Worm (Caenorhabditis elegans) whole organism, L4 larva: ENCODE data around the gene R13A1.1.

Source experiments
- T20F7.1 ChIP-seq: fragments of 200-800 bp; sonication (Bioruptor generic); optimal IDR thresholded peaks from 2 replicates; lab custom pipeline; 2018; ENCODE audit warnings: mild to moderate bottlenecking, missing genetic modification characterization, missing compliant biosample characterization
- aha-1 ChIP-seq: fragments of 150-350 bp; peaks from one replicate; lab custom pipeline; 2014; ENCODE audit warnings: missing biosample characterization, missing genetic modification characterization
- ama-1 ChIP-seq: fragments of 150-350 bp; optimal IDR thresholded peaks from 2 replicates; lab custom pipeline; 2014; ENCODE audit warnings: inconsistent platforms, mixed read lengths
- arid-1 ChIP-seq: fragments of 200-800 bp; sonication (Bioruptor generic); conservative IDR thresholded peaks from 2 replicates; pipeline ENCODE4 v1.3.6; 2022; ENCODE audit warnings: missing genetic modification reagents, missing genetic modification characterization, missing compliant biosample characterization
- ceh-62 ChIP-seq: sonication (generic microtip); optimal IDR thresholded peaks from 2 replicates; lab custom pipeline; 2017; ENCODE audit warnings: missing biosample characterization, missing genetic modification characterization
- ctbp-1 ChIP-seq: fragments of 200-800 bp; sonication (Bioruptor generic); IDR thresholded peaks from 2 replicates; pipeline ENCODE4 v1.3.6; 2022; ENCODE audit warnings: missing genetic modification reagents, missing genetic modification characterization, missing compliant biosample characterization
- daf-16 ChIP-seq, 3 experiments: sonication (generic microtip); optimal IDR thresholded peaks; 2 replicates each; lab custom pipeline; 2016 to 2017; ENCODE audit warnings: missing genetic modification characterization in 3 of 3, missing genetic modification reagents in 3 of 3, mild to moderate bottlenecking in 2 of 3, missing compliant biosample characterization in 2 of 3, missing biosample characterization in 1 of 3, moderate library complexity in 1 of 3
- dmd-6 ChIP-seq: fragments of 200-800 bp; sonication (Bioruptor generic); IDR thresholded peaks from 2 replicates; pipeline ENCODE4 v1.3.6; 2022; ENCODE audit warnings: missing genetic modification reagents, missing genetic modification characterization, missing compliant biosample characterization
- dve-1 ChIP-seq: sonication (generic microtip); optimal IDR thresholded peaks from 2 replicates; lab custom pipeline; 2017; ENCODE audit warnings: antibody characterized with exemption, mild to moderate bottlenecking, missing genetic modification characterization, missing compliant biosample characterization; ENCODE audit not compliant: insufficient read depth
- egl-27 ChIP-seq: sonication (generic microtip); optimal IDR thresholded peaks from 3 replicates; lab custom pipeline; 2017; ENCODE audit warnings: missing biosample characterization, missing genetic modification reagents, missing genetic modification characterization
- fkh-10 ChIP-seq: fragments of 150-350 bp; optimal IDR thresholded peaks from 2 replicates; lab custom pipeline; 2014; ENCODE audit warnings: missing biosample characterization, missing genetic modification reagents, missing genetic modification characterization
- fos-1 ChIP-seq: fragments of 150-350 bp; optimal IDR thresholded peaks from 2 replicates; lab custom pipeline; 2014; ENCODE audit warnings: missing biosample characterization, missing genetic modification characterization
- hif-1 ChIP-seq, 2 experiments: sonication (generic microtip); optimal IDR thresholded peaks; 2 replicates each; lab custom pipeline; 2016 to 2017; ENCODE audit warnings: missing compliant biosample characterization in 2 of 2, missing genetic modification characterization in 2 of 2, missing genetic modification reagents in 2 of 2, missing genotype in 2 of 2, mild to moderate bottlenecking in 1 of 2
- hlh-11 ChIP-seq: fragments of 200-800 bp; sonication (Bioruptor generic); optimal IDR thresholded peaks from 2 replicates; lab custom pipeline; 2018; ENCODE audit warnings: mild to moderate bottlenecking, missing genetic modification characterization, missing compliant biosample characterization
- hlh-30 ChIP-seq: sonication (generic microtip); optimal IDR thresholded peaks from 2 replicates; lab custom pipeline; 2017; ENCODE audit warnings: antibody characterized with exemption, mild to moderate bottlenecking, missing genetic modification characterization, missing compliant biosample characterization; ENCODE audit not compliant: insufficient read depth
- lin-13 ChIP-seq: fragments of 150-350 bp; optimal IDR thresholded peaks from 2 replicates; lab custom pipeline; 2014; ENCODE audit warnings: missing biosample characterization, missing genetic modification reagents, missing genetic modification characterization
- lin-29 ChIP-seq: fragments of 200-800 bp; sonication (Bioruptor generic); IDR thresholded peaks from 2 replicates; pipeline ENCODE4 v1.3.6; 2022; ENCODE audit warnings: missing genetic modification reagents, missing genetic modification characterization, missing compliant biosample characterization
- lin-39 ChIP-seq: fragments of 150-350 bp; optimal IDR thresholded peaks from 2 replicates; lab custom pipeline; 2014; ENCODE audit warnings: missing biosample characterization, missing genetic modification reagents, missing genetic modification characterization
- lsy-2 ChIP-seq, 2 experiments: fragments of 150-350 bp in 1 of 2; sonication (generic microtip) in 1 of 2; optimal IDR thresholded peaks; 2 replicates each; lab custom pipeline; 2014 to 2017; ENCODE audit warnings: missing biosample characterization in 2 of 2, missing genetic modification characterization in 2 of 2
- madf-9 ChIP-seq: fragments of 200-800 bp; sonication (Bioruptor generic); conservative IDR thresholded peaks from 2 replicates; pipeline ENCODE4 v1.3.6; 2022; ENCODE audit warnings: missing genetic modification reagents, missing genetic modification characterization, missing compliant biosample characterization
- mdl-1 ChIP-seq, 2 experiments: fragments of 150-350 bp in 1 of 2; sonication (generic microtip) in 1 of 2; optimal IDR thresholded peaks; 2 replicates each; lab custom pipeline; 2014 to 2017; ENCODE audit warnings: missing biosample characterization in 2 of 2, missing genetic modification characterization in 2 of 2
- mep-1 ChIP-seq: fragments of 150-350 bp; sonication (generic microtip); optimal IDR thresholded peaks from 3 replicates; lab custom pipeline; 2014; ENCODE audit warnings: missing biosample characterization, missing genetic modification characterization
- mes-2 ChIP-seq: sonication (generic microtip); optimal IDR thresholded peaks from 2 replicates; lab custom pipeline; 2016; ENCODE audit warnings: missing genotype, mild to moderate bottlenecking, missing genetic modification characterization, missing compliant biosample characterization; ENCODE audit not compliant: poor library complexity, severe bottlenecking
- nhr-10 ChIP-seq: fragments of 150-350 bp; optimal IDR thresholded peaks from 2 replicates; lab custom pipeline; 2014; ENCODE audit warnings: missing biosample characterization, missing genetic modification characterization
- nhr-102 ChIP-seq: sonication (generic microtip); optimal IDR thresholded peaks from 2 replicates; lab custom pipeline; 2016; ENCODE audit warnings: mild to moderate bottlenecking, missing genetic modification characterization, moderate library complexity, missing compliant biosample characterization
- nhr-111 ChIP-seq: fragments of 200-800 bp; sonication (Bioruptor generic); optimal IDR thresholded peaks from 2 replicates; lab custom pipeline; 2018; ENCODE audit warnings: mild to moderate bottlenecking, missing genetic modification characterization, missing compliant biosample characterization
- nhr-237 ChIP-seq: sonication (generic microtip); optimal IDR thresholded peaks from 2 replicates; lab custom pipeline; 2017; ENCODE audit warnings: missing biosample characterization, missing genetic modification characterization
- nhr-28 ChIP-seq: fragments of 150-350 bp; optimal IDR thresholded peaks from 2 replicates; lab custom pipeline; 2014; ENCODE audit warnings: missing biosample characterization, missing genetic modification characterization
- nhr-42 ChIP-seq: fragments of 200-800 bp; sonication (Bioruptor generic); IDR thresholded peaks from 2 replicates; pipeline ENCODE4 v1.3.6; 2022; ENCODE audit warnings: missing genetic modification characterization, missing compliant biosample characterization
- nhr-48 ChIP-seq: sonication (generic microtip); optimal IDR thresholded peaks from 2 replicates; lab custom pipeline; 2016; ENCODE audit warnings: mild to moderate bottlenecking, missing genetic modification characterization, missing compliant biosample characterization
- nhr-6 ChIP-seq: fragments of 150-350 bp; optimal IDR thresholded peaks from 2 replicates; lab custom pipeline; 2014; ENCODE audit warnings: missing biosample characterization, missing genetic modification characterization
- nhr-76 ChIP-seq: fragments of 150-350 bp; optimal IDR thresholded peaks from 2 replicates; lab custom pipeline; 2014; ENCODE audit warnings: missing biosample characterization, missing genetic modification characterization
- nhr-77 ChIP-seq: fragments of 150-350 bp; optimal IDR thresholded peaks from 2 replicates; lab custom pipeline; 2014; ENCODE audit warnings: missing biosample characterization, missing genetic modification characterization
- pha-4 ChIP-seq, 2 experiments: fragments of 150-350 bp in 1 of 2; fragments of 200-800 bp in 1 of 2; sonication (Bioruptor generic) in 1 of 2; IDR thresholded peaks in 1 of 2; optimal IDR thresholded peaks in 1 of 2; 2 replicates each; pipeline versions ENCODE4 v1.3.6 to Lab custom; 2014 to 2022; ENCODE audit warnings: missing genetic modification characterization in 2 of 2, missing genetic modification reagents in 2 of 2, missing biosample characterization in 1 of 2, missing compliant biosample characterization in 1 of 2
- pqm-1 ChIP-seq: sonication (generic microtip); optimal IDR thresholded peaks from 2 replicates; lab custom pipeline; 2017; ENCODE audit warnings: missing biosample characterization, missing genetic modification characterization
- rbr-2 ChIP-seq: sonication (generic microtip); optimal IDR thresholded peaks from 2 replicates; lab custom pipeline; 2016; ENCODE audit warnings: missing genotype, missing genetic modification characterization, missing compliant biosample characterization
- saeg-2 ChIP-seq: fragments of 200-800 bp; sonication (Bioruptor generic); IDR thresholded peaks from 2 replicates; pipeline ENCODE4 v1.3.6; 2022; ENCODE audit warnings: missing genetic modification reagents, missing genetic modification characterization, missing compliant biosample characterization
- spr-1 ChIP-seq: sonication (generic microtip); optimal IDR thresholded peaks from 2 replicates; lab custom pipeline; 2016; ENCODE audit warnings: mild to moderate bottlenecking, missing genetic modification characterization, missing compliant biosample characterization
- spr-3 ChIP-seq: fragments of 200-800 bp; sonication (Bioruptor generic); optimal IDR thresholded peaks from 2 replicates; lab custom pipeline; 2018; ENCODE audit warnings: mild to moderate bottlenecking, missing genetic modification characterization, missing compliant biosample characterization
- tag-97 ChIP-seq: fragments of 200-800 bp; sonication (Bioruptor generic); IDR thresholded peaks from 2 replicates; pipeline ENCODE4 v1.3.6; 2022; ENCODE audit warnings: missing genetic modification characterization, missing compliant biosample characterization
- tra-1 ChIP-seq: fragments of 200-800 bp; sonication (Bioruptor generic); IDR thresholded peaks from 2 replicates; pipeline ENCODE4 v1.3.6; 2022; ENCODE audit warnings: missing genetic modification reagents, missing genetic modification characterization, missing compliant biosample characterization
- unc-130 ChIP-seq: sonication (generic microtip); optimal IDR thresholded peaks from 2 replicates; lab custom pipeline; 2016; ENCODE audit warnings: missing genetic modification reagents, missing genetic modification characterization, missing compliant biosample characterization
- unc-39 ChIP-seq: sonication (generic microtip); optimal IDR thresholded peaks from 2 replicates; lab custom pipeline; 2017; ENCODE audit warnings: missing biosample characterization, missing genetic modification characterization
- unc-62 ChIP-seq, 3 experiments: fragments of 150-350 bp in 1 of 3; sonication (generic microtip); optimal IDR thresholded peaks in 2 of 3; peaks in 1 of 3; 1 replicate in 1 of 3; 2 replicates in 2 of 3; lab custom pipeline; 2014 to 2017; ENCODE audit warnings: missing biosample characterization in 3 of 3, missing genetic modification characterization in 3 of 3, missing genetic modification reagents in 3 of 3, missing genotype in 1 of 3
- ztf-11 ChIP-seq: fragments of 150-350 bp; optimal IDR thresholded peaks from 2 replicates; lab custom pipeline; 2014; ENCODE audit warnings: missing biosample characterization, missing genetic modification characterization

Gene R13A1.1

ce11 chrIV:7188528-7189422 is 31.1 kb upstream of the R13A1.1 start, which contains the start of gene srlf-7 (continued):
- TF ChIP-seq mep-1 (tag; lab: Kevin White, UChicago) (peak; percentile 70), spr-1 (tag; lab: Kevin White, UChicago) (no peak), fos-1 (tag; lab: Kevin White, UChicago) (peak; percentile 52), pha-4 (GFP tag; IDR thresholded peaks at IDR 0.05; lab: Robert Waterston, UW) (peak; percentile 56; the same call in 1 of the 2 replicates), pha-4 (tag; optimal IDR thresholded peaks at IDR 0.05; lab: Kevin White, UChicago) (no peak), lin-13 (GFP tag; lab: Kevin White, UChicago) (no peak)

ce11 chrIV:7190409-7190808 is 29.4 kb upstream of the R13A1.1 start:
- no peak for TF ChIP-seq tra-1
- TF ChIP-seq madf-9: no peak
- TF ChIP-seq tag-97 (GFP tag; lab: Robert Waterston, UW): no peak
- no peak for TF ChIP-seq ama-1 (lab: Kevin White, UChicago)
- TF ChIP-seq hlh-11: peak; percentile 81
- TF ChIP-seq hlh-30: peak; percentile 67
- TF ChIP-seq nhr-10 (tag; lab: Kevin White, UChicago): peak; percentile 10
- TF ChIP-seq nhr-42 (GFP tag; lab: Robert Waterston, UW): no peak
- TF ChIP-seq nhr-6 (tag; lab: Kevin White, UChicago): no peak
- peak; percentile 63 for TF ChIP-seq T20F7.1 (GFP tag; lab: Kevin White, UChicago)
- peak; percentile 89 for TF ChIP-seq dve-1 (tag; lab: Kevin White, UChicago)
- peak; percentile 80 for TF ChIP-seq aha-1 (tag; lab: Kevin White, UChicago)
- no peak for TF ChIP-seq fkh-10 (GFP tag; lab: Kevin White, UChicago)
- TF ChIP-seq lin-29 (GFP tag; lab: Robert Waterston, UW): no peak
- no peak for TF ChIP-seq rbr-2 (tag; lab: Kevin White, UChicago)
- TF ChIP-seq dmd-6 (GFP tag; lab: Robert Waterston, UW): peak; percentile 89
- TF ChIP-seq daf-16 (GFP tag; optimal IDR thresholded peaks at IDR 0.05; lab: Kevin White, UChicago): peak in 1 of 2 experiments; percentile 36
- TF ChIP-seq daf-16 (tag; optimal IDR thresholded peaks at IDR 0.05; lab: Kevin White, UChicago): peak; percentile 91
- peak in 1 of 2 experiments; percentile 28 for TF ChIP-seq unc-62 (GFP tag; optimal IDR thresholded peaks at IDR 0.05 in 1 of 2; lab: Kevin White, UChicago)
- TF ChIP-seq unc-62 (tag; optimal IDR thresholded peaks at IDR 0.05; lab: Kevin White, UChicago): no peak
- TF ChIP-seq nhr-77 (tag; lab: Kevin White, UChicago): peak; percentile 91
- no peak for TF ChIP-seq lsy-2 (tag; optimal IDR thresholded peaks at IDR 0.05; lab: Kevin White, UChicago)
- peak; percentile 95 for TF ChIP-seq nhr-28 (tag; lab: Kevin White, UChicago)
- TF ChIP-seq nhr-48 (tag; lab: Kevin White, UChicago): peak; percentile 72
- TF ChIP-seq pqm-1 (tag; lab: Kevin White, UChicago): peak; percentile 93
- no peak for TF ChIP-seq unc-39 (tag; lab: Kevin White, UChicago)
- peak in 1 of 2 experiments; percentile 20 for TF ChIP-seq mdl-1 (tag; optimal IDR thresholded peaks at IDR 0.05; lab: Kevin White, UChicago)
- TF ChIP-seq mes-2 (tag; lab: Kevin White, UChicago): no peak
- TF ChIP-seq egl-27 (tag; lab: Kevin White, UChicago): no peak
- no peak for TF ChIP-seq ztf-11 (tag; lab: Kevin White, UChicago)

DNA sequence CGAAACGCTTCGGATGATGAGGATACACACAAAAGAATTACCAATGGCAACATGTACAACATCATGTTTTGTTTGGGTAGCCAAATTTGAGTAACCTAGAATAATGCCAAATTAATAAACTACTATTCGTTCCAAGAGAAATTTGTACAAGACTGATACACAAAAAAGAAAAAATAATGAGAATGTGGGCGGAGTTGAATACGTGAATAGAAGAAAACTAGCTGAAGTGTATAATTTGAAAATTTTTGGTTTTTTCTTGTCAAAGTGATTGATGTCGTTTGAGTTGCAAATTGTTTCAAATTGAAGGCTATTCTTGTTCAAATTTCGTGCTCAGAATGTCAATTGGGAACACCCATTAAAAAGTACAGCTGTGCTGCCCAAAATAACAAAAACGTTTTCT is 28.1 kb upstream of the R13A1.1 start, which contains the start of gene R13A1.5:
Gene R13A1.5 (minus strand): TSS at position 101 of the 400 bp plus-strand sequence.
- TF ChIP-seq saeg-2 (GFP tag; lab: Robert Waterston, UW) (no peak), fos-1 (tag; lab: Kevin White, UChicago) (no peak), ctbp-1 (GFP tag; lab: Robert Waterston, UW) (no peak), arid-1 (no peak), nhr-111 (GFP tag; lab: Kevin White, UChicago) (no peak), nhr-42 (GFP tag; lab: Robert Waterston, UW) (no peak), dve-1 (tag; lab: Kevin White, UChicago) (no peak), aha-1 (tag; lab: Kevin White, UChicago) (no peak), hif-1 (tag; optimal IDR thresholded peaks at IDR 0.05; lab: Kevin White, UChicago) (no peak), spr-3 (GFP tag; lab: Kevin White, UChicago) (no peak), tag-97 (GFP tag; lab: Robert Waterston, UW) (no peak), nhr-102 (no peak), unc-130 (GFP tag; lab: Kevin White, UChicago) (no peak), nhr-237 (tag; lab: Kevin White, UChicago) (no peak), ceh-62 (tag; lab: Kevin White, UChicago) (no peak), lin-39 (tag; lab: Kevin White, UChicago) (no peak), nhr-76 (no peak)
